Worm (Caenorhabditis elegans) whole organism, late embryonic: Measurements from ENCODE around the gene F26H11.8.

Experiments used
- C38D4.7 ChIP-seq: fragments of 200-800 bp; sonication (Bioruptor generic); optimal IDR thresholded peaks from 2 replicates; lab custom pipeline; 2018; ENCODE audit warnings: mild to moderate bottlenecking, missing genetic modification characterization, moderate library complexity, missing compliant biosample characterization
- K02D7.2 ChIP-seq: sonication (generic microtip); optimal IDR thresholded peaks from 2 replicates; lab custom pipeline; 2017; ENCODE audit warnings: mild to moderate bottlenecking, missing genetic modification characterization, missing compliant biosample characterization
- K09A11.1 ChIP-seq: sonication (generic microtip); optimal IDR thresholded peaks from 2 replicates; lab custom pipeline; 2017; ENCODE audit warnings: antibody characterized with exemption, mild to moderate bottlenecking, missing genetic modification characterization, missing compliant biosample characterization; ENCODE audit not compliant: insufficient read depth
- T23F11.4 ChIP-seq: fragments of 200-800 bp; sonication (Bioruptor generic); optimal IDR thresholded peaks from 2 replicates; lab custom pipeline; 2018; ENCODE audit warnings: mild to moderate bottlenecking, missing genetic modification characterization, missing compliant biosample characterization
- Y22D7AL.16 ChIP-seq: sonication (generic microtip); optimal IDR thresholded peaks from 2 replicates; lab custom pipeline; 2016; ENCODE audit warnings: missing genetic modification characterization, missing compliant biosample characterization
- ahr-1 ChIP-seq: sonication (generic microtip); optimal IDR thresholded peaks from 2 replicates; lab custom pipeline; 2016; ENCODE audit warnings: missing genetic modification characterization, missing compliant biosample characterization
- ama-1 ChIP-seq: fragments of 150-350 bp; optimal IDR thresholded peaks from 2 replicates; lab custom pipeline; 2014
- ceh-14 ChIP-seq: sonication (generic microtip); optimal IDR thresholded peaks from 2 replicates; lab custom pipeline; 2016; ENCODE audit warnings: missing genotype, missing genetic modification characterization, missing compliant biosample characterization
- ceh-18 ChIP-seq: sonication (generic microtip); optimal IDR thresholded peaks from 2 replicates; lab custom pipeline; 2016; ENCODE audit warnings: missing genetic modification characterization, missing compliant biosample characterization
- ceh-2 ChIP-seq: sonication (generic microtip); optimal IDR thresholded peaks from 2 replicates; lab custom pipeline; 2016; ENCODE audit warnings: missing genotype, missing genetic modification characterization, missing compliant biosample characterization
- ceh-30 ChIP-seq: fragments of 150-350 bp; optimal IDR thresholded peaks from 2 replicates; lab custom pipeline; 2014; ENCODE audit warnings: missing biosample characterization, missing genetic modification characterization
- ceh-48 ChIP-seq: sonication (generic microtip); optimal IDR thresholded peaks from 2 replicates; lab custom pipeline; 2016; ENCODE audit warnings: missing genetic modification characterization, inconsistent platforms, missing compliant biosample characterization
- ceh-6 ChIP-seq: fragments of 200-800 bp; sonication (Bioruptor generic); optimal IDR thresholded peaks from 2 replicates; lab custom pipeline; 2018; ENCODE audit warnings: mild to moderate bottlenecking, missing genetic modification characterization, missing compliant biosample characterization
- che-1 ChIP-seq: sonication (generic microtip); optimal IDR thresholded peaks from 2 replicates; lab custom pipeline; 2016; ENCODE audit warnings: mild to moderate bottlenecking, missing genetic modification characterization, missing compliant biosample characterization
- dmd-4 ChIP-seq: sonication (generic microtip); optimal IDR thresholded peaks from 2 replicates; lab custom pipeline; 2016; ENCODE audit warnings: borderline replicate concordance, missing genetic modification characterization, missing compliant biosample characterization
- dve-1 ChIP-seq: sonication (generic microtip); optimal IDR thresholded peaks from 2 replicates; lab custom pipeline; 2017; ENCODE audit warnings: antibody characterized with exemption, mild to moderate bottlenecking, missing genetic modification characterization, missing compliant biosample characterization
- elt-2 ChIP-seq: sonication (generic microtip); optimal IDR thresholded peaks from 2 replicates; lab custom pipeline; 2016; ENCODE audit warnings: missing genetic modification reagents, missing genetic modification characterization, missing compliant biosample characterization
- elt-4 ChIP-seq: sonication (generic microtip); optimal IDR thresholded peaks from 2 replicates; lab custom pipeline; 2016; ENCODE audit warnings: missing genetic modification characterization, missing compliant biosample characterization
- ets-4 ChIP-seq: sonication (generic microtip); optimal IDR thresholded peaks from 2 replicates; lab custom pipeline; 2016; ENCODE audit warnings: missing genetic modification characterization, missing compliant biosample characterization
- eyg-1 ChIP-seq: sonication (generic microtip); optimal IDR thresholded peaks from 2 replicates; lab custom pipeline; 2016; ENCODE audit warnings: missing genotype, missing genetic modification characterization, missing compliant biosample characterization
- fax-1 ChIP-seq: sonication (generic microtip); optimal IDR thresholded peaks from 2 replicates; lab custom pipeline; 2016; ENCODE audit warnings: missing genotype, missing genetic modification characterization, missing compliant biosample characterization
- fkh-10 ChIP-seq: fragments of 150-350 bp; optimal IDR thresholded peaks from 2 replicates; lab custom pipeline; 2014; ENCODE audit warnings: missing biosample characterization, missing genetic modification reagents, missing genetic modification characterization
- fkh-6 ChIP-seq: sonication (generic microtip); optimal IDR thresholded peaks from 2 replicates; lab custom pipeline; 2016; ENCODE audit warnings: missing genetic modification characterization, missing compliant biosample characterization
- hlh-13 ChIP-seq: fragments of 200-800 bp; sonication (Bioruptor generic); optimal IDR thresholded peaks from 2 replicates; lab custom pipeline; 2018; ENCODE audit warnings: mild to moderate bottlenecking, missing genetic modification characterization, missing compliant biosample characterization
- hlh-15 ChIP-seq: sonication (generic microtip); optimal IDR thresholded peaks from 2 replicates; lab custom pipeline; 2016; ENCODE audit warnings: missing genetic modification characterization, missing compliant biosample characterization
- hlh-30 ChIP-seq: sonication (generic microtip); optimal IDR thresholded peaks from 2 replicates; lab custom pipeline; 2017; ENCODE audit warnings: antibody characterized with exemption, missing genetic modification characterization, missing compliant biosample characterization; ENCODE audit not compliant: insufficient read depth
- hlh-6 ChIP-seq: sonication (generic microtip); optimal IDR thresholded peaks from 2 replicates; lab custom pipeline; 2016; ENCODE audit warnings: missing genotype, missing genetic modification characterization, missing compliant biosample characterization
- lim-6 ChIP-seq: sonication (generic microtip); optimal IDR thresholded peaks from 2 replicates; lab custom pipeline; 2016; ENCODE audit warnings: missing genetic modification characterization, missing compliant biosample characterization
- madf-2 ChIP-seq: sonication (generic microtip); optimal IDR thresholded peaks from 2 replicates; lab custom pipeline; 2017; ENCODE audit warnings: missing genetic modification characterization, missing compliant biosample characterization
- nhr-232 ChIP-seq: sonication (generic microtip); optimal IDR thresholded peaks from 2 replicates; lab custom pipeline; 2016; ENCODE audit warnings: missing genetic modification characterization, missing compliant biosample characterization
- npax-4 ChIP-seq: sonication (generic microtip); optimal IDR thresholded peaks from 2 replicates; lab custom pipeline; 2016; ENCODE audit warnings: missing genetic modification characterization, missing compliant biosample characterization
- pat-9 ChIP-seq: fragments of 200-800 bp; sonication (Bioruptor generic); optimal IDR thresholded peaks from 2 replicates; lab custom pipeline; 2018; ENCODE audit warnings: mild to moderate bottlenecking, missing genetic modification characterization, moderate library complexity, missing compliant biosample characterization
- pax-1 ChIP-seq: fragments of 150-350 bp; optimal IDR thresholded peaks from 2 replicates; lab custom pipeline; 2014; ENCODE audit warnings: missing biosample characterization, missing genetic modification characterization
- pha-2 ChIP-seq: sonication (generic microtip); optimal IDR thresholded peaks from 2 replicates; lab custom pipeline; 2017; ENCODE audit warnings: mild to moderate bottlenecking, missing genetic modification characterization, missing compliant biosample characterization
- pros-1 ChIP-seq: fragments of 150-350 bp; optimal IDR thresholded peaks from 2 replicates; lab custom pipeline; 2014; ENCODE audit warnings: missing biosample characterization, missing genetic modification reagents, missing genetic modification characterization
- rnt-1 ChIP-seq: sonication (generic microtip); optimal IDR thresholded peaks from 2 replicates; lab custom pipeline; 2016; ENCODE audit warnings: missing genetic modification characterization, missing compliant biosample characterization
- sdc-2 ChIP-seq: sonication (generic microtip); optimal IDR thresholded peaks from 2 replicates; lab custom pipeline; 2016; ENCODE audit warnings: missing genotype, missing genetic modification characterization, missing compliant biosample characterization
- sox-4 ChIP-seq: sonication (generic microtip); optimal IDR thresholded peaks from 2 replicates; lab custom pipeline; 2017; ENCODE audit warnings: mild to moderate bottlenecking, missing genetic modification characterization, inconsistent platforms, missing compliant biosample characterization
- syd-9 ChIP-seq: sonication (generic microtip); optimal IDR thresholded peaks from 2 replicates; lab custom pipeline; 2016; ENCODE audit warnings: mild to moderate bottlenecking, missing genetic modification characterization, moderate library complexity, missing compliant biosample characterization
- tbx-2 ChIP-seq: sonication (generic microtip); optimal IDR thresholded peaks from 2 replicates; lab custom pipeline; 2016; ENCODE audit warnings: missing genetic modification characterization, missing compliant biosample characterization
- ttx-3 ChIP-seq: sonication (generic microtip); optimal IDR thresholded peaks from 2 replicates; lab custom pipeline; 2016; ENCODE audit warnings: missing genetic modification reagents, missing genetic modification characterization, missing compliant biosample characterization
- unc-3 ChIP-seq, 2 experiments: fragments of 200-800 bp in 1 of 2; sonication (Bioruptor generic) in 1 of 2; sonication (generic microtip) in 1 of 2; conservative IDR thresholded peaks in 1 of 2; optimal IDR thresholded peaks in 1 of 2; 2 replicates each; pipeline versions ENCODE4 v1.3.6 to Lab custom; 2016 to 2022; ENCODE audit warnings: missing compliant biosample characterization in 2 of 2, missing genetic modification characterization in 2 of 2, missing genetic modification reagents in 1 of 2
- unc-42 ChIP-seq: sonication (generic microtip); optimal IDR thresholded peaks from 2 replicates; lab custom pipeline; 2016; ENCODE audit warnings: missing genotype, missing genetic modification characterization, missing compliant biosample characterization
- unc-86 ChIP-seq: sonication (generic microtip); optimal IDR thresholded peaks from 2 replicates; lab custom pipeline; 2016; ENCODE audit warnings: missing genetic modification characterization, missing compliant biosample characterization
- ztf-16 ChIP-seq: sonication (generic microtip); optimal IDR thresholded peaks from 2 replicates; lab custom pipeline; 2017; ENCODE audit warnings: missing genetic modification characterization, missing compliant biosample characterization

F26H11.8 gene

ce11 chrII:14399595-14399994, 11.3 kb downstream of the F26H11.8 start (continued):
- peak; percentile 5 for TF ChIP-seq ceh-14 (tag; lab: Kevin White, UChicago)
- no peak for TF ChIP-seq dmd-4 (tag; lab: Kevin White, UChicago)
- TF ChIP-seq lim-6 (tag; lab: Kevin White, UChicago): no peak
- peak; percentile 11 for TF ChIP-seq rnt-1 (tag; lab: Kevin White, UChicago)
- TF ChIP-seq elt-4 (tag; lab: Kevin White, UChicago): no peak
- TF ChIP-seq pax-1: peak; percentile 60
- peak; percentile 48 for TF ChIP-seq dve-1 (tag; lab: Kevin White, UChicago)
- no peak for TF ChIP-seq sdc-2
- peak; percentile 45 for TF ChIP-seq ceh-2 (tag; lab: Kevin White, UChicago)
- TF ChIP-seq ets-4 (tag; lab: Kevin White, UChicago): no peak
- peak; percentile 2 for TF ChIP-seq pha-2 (tag; lab: Kevin White, UChicago)
- no peak for TF ChIP-seq Y22D7AL.16 (tag; lab: Kevin White, UChicago)

DNA sequence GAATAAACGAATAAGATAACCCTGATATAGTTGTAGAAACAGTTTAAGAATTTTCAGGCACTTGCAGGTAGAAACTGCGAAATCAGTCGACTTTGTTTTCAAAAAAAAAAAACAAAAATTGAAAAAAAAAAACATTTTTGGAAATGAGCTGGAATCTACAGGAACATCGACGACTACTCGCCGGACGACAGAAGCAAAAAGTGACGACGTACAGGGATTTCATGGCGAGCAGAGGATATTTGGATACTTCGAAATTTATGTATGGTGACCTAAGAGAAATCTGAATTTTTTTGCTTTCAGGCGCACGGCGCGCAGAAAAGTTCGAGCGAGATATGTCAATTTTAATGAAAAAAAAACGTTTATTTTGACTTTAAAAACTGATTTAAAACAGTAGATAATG, 12.8 kb downstream of the F26H11.8 start:
- TF ChIP-seq npax-4 (tag; lab: Kevin White, UChicago) (no peak), C38D4.7 (no peak), unc-42 (tag; lab: Kevin White, UChicago) (no peak), hlh-30 (tag; lab: Kevin White, UChicago) (no peak), K09A11.1 (tag; lab: Kevin White, UChicago) (no peak), ceh-6 (no peak), syd-9 (no peak), unc-86 (tag; lab: Kevin White, UChicago) (no peak), ztf-16 (tag; lab: Kevin White, UChicago) (no peak), K02D7.2 (tag; lab: Kevin White, UChicago) (no peak), rnt-1 (tag; lab: Kevin White, UChicago) (no peak), fax-1 (no peak), fkh-10 (GFP tag; lab: Kevin White, UChicago) (no peak)

DNA sequence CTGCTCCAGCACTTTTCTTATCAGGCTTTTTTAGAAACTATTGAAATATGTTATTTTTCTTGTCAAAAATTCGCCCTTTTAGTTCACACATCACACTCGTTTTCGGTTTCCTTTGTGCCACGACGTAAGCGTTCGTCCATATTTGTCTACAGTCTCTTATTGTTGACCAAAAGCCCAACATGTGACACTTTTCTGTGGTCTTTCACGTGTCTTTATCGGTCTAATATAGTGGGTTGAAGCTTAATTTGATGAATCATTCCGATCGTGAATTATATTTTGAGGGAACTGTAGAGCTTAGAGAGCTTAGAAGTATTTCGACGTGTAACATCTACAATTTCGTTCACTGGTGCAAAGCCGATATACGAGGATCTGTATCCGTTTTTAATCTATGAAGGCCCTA, 16.0 kb downstream of the F26H11.8 start:
- TF ChIP-seq tbx-2 (tag; lab: Kevin White, UChicago) (no peak), C38D4.7 (no peak), sdc-2 (no peak), ama-1 (lab: Kevin White, UChicago) (peak; percentile 29), hlh-15 (tag; lab: Kevin White, UChicago) (no peak), pax-1 (peak; percentile 13), nhr-232 (no peak), ceh-14 (tag; lab: Kevin White, UChicago) (no peak), hlh-13 (GFP tag; lab: Kevin White, UChicago) (no peak), hlh-30 (tag; lab: Kevin White, UChicago) (peak; percentile 44), ceh-18 (tag; lab: Kevin White, UChicago) (no peak), elt-2 (tag; lab: Kevin White, UChicago) (no peak)

- TF ChIP-seq pha-2 (tag; lab: Kevin White, UChicago) (peak; percentile 36), hlh-6 (tag; lab: Kevin White, UChicago) (no peak), eyg-1 (peak; percentile 12), ets-4 (tag; lab: Kevin White, UChicago) (peak; percentile 85), ahr-1 (tag; lab: Kevin White, UChicago) (no peak), dve-1 (tag; lab: Kevin White, UChicago) (peak; percentile 19), sox-4 (tag; lab: Kevin White, UChicago) (no peak), T23F11.4 (GFP tag; lab: Kevin White, UChicago) (peak; percentile 35), fkh-6 (tag; lab: Kevin White, UChicago) (no peak), unc-3 (GFP tag; conservative IDR thresholded peaks at IDR 0.05; lab: Robert Waterston, UW) (no peak), unc-3 (tag; optimal IDR thresholded peaks at IDR 0.05; lab: Kevin White, UChicago) (no peak), madf-2 (tag; lab: Kevin White, UChicago) (no peak), pat-9 (tag; lab: Kevin White, UChicago) (no peak), nhr-232 (peak; percentile 14), ttx-3 (tag; lab: Kevin White, UChicago) (no peak), ceh-30 (no peak), ceh-6 (no peak), ceh-48 (no peak), ceh-2 (tag; lab: Kevin White, UChicago) (peak; percentile 76), hlh-15 (tag; lab: Kevin White, UChicago) (no peak), che-1 (tag; lab: Kevin White, UChicago) (no peak), pros-1 (tag; lab: Kevin White, UChicago) (peak; percentile 84), tbx-2 (tag; lab: Kevin White, UChicago) (peak; percentile 86), fkh-10 (GFP tag; lab: Kevin White, UChicago) (no peak)
Measured at ce11 chrII:14404741-14405488, 16.6 kb downstream of the F26H11.8 start.
